Fruit fly (Drosophila melanogaster): ENCODE measurements around the gene Fntb.

Gene Fntb

dm6 chr3R:16449187-16449973 lies 16.6 kb downstream of the Fntb start (continued):
- TF ChIP-seq CG12155 (GFP tag; optimal IDR thresholded peaks at IDR 0.05) (peak; percentile 83), inv (GFP tag; IDR thresholded peaks at IDR 0.05; ENCODE audit: partially characterized antibody) (peak; percentile 65; the same call in 1 of the 2 replicates), ham (GFP tag; IDR thresholded peaks at IDR 0.05) (0 out of 2 replicates have a peak, but pooled peaks have one; percentile 43), sd (tag; optimal IDR thresholded peaks at IDR 0.05) (peak; percentile 62), Eip74EF (GFP tag; optimal IDR thresholded peaks at IDR 0.05) (peak in 1 of 2 experiments; percentile 88), Adf1 (GFP tag; IDR thresholded peaks at IDR 0.05) (no peak), Mrtf (GFP tag; IDR thresholded peaks at IDR 0.05) (peak; percentile 95), CG7372 (GFP tag; IDR thresholded peaks at IDR 0.05) (peak; percentile 88), lov (optimal IDR thresholded peaks at IDR 0.05) (no peak), lov (GFP tag; IDR thresholded peaks at IDR 0.05) (peak; percentile 95), CG15696 (tag; optimal IDR thresholded peaks at IDR 0.05) (peak; percentile 97), Atf6 (GFP tag; IDR thresholded peaks at IDR 0.05) (peak; percentile 72), unpg (GFP tag; optimal IDR thresholded peaks at IDR 0.05) (peak; percentile 97), CG30403 (GFP tag; optimal IDR thresholded peaks at IDR 0.05) (peak; percentile 93), CG3726 (GFP tag; IDR thresholded peaks at IDR 0.05) (peak; percentile 92; the same call in 2 of the 3 replicates), CG6791 (GFP tag; IDR thresholded peaks at IDR 0.05; ENCODE audit: partially characterized antibody) (peak; percentile 75), CG6654 (GFP tag; optimal IDR thresholded peaks at IDR 0.05) (peak; percentile 89), gsb-n (tag; optimal IDR thresholded peaks at IDR 0.05) (peak; percentile 93), GATAe (GFP tag; conservative IDR thresholded peaks at IDR 0.05) (peak; percentile 46), dysf (GFP tag; IDR thresholded peaks at IDR 0.05) (peak; percentile 92), ro (GFP tag; IDR thresholded peaks at IDR 0.05) (peak; percentile 86), dmrt11E (tag; optimal IDR thresholded peaks at IDR 0.05) (peak; percentile 96), CG12104 (GFP tag; optimal IDR thresholded peaks at IDR 0.05) (peak; percentile 88), Spps (tag; optimal IDR thresholded peaks at IDR 0.05) (peak; percentile 94), Hr78 (GFP tag; optimal IDR thresholded peaks at IDR 0.05) (peak in 1 of 2 experiments; percentile 85), HHEX (GFP tag; optimal IDR thresholded peaks at IDR 0.05) (peak; percentile 90), CG10147 (GFP tag; optimal IDR thresholded peaks at IDR 0.05) (peak; percentile 70), pfk (GFP tag; optimal IDR thresholded peaks at IDR 0.05) (no peak), Hey (tag; optimal IDR thresholded peaks at IDR 0.05) (peak; percentile 40), Stat92E (GFP tag; optimal IDR thresholded peaks at IDR 0.05) (peak in 1 of 3 experiments; percentile 70), CG7839 (tag; optimal IDR thresholded peaks at IDR 0.05) (peak; percentile 96), CG11085 (GFP tag; IDR thresholded peaks at IDR 0.05) (peak; percentile 88), Hmr (GFP tag; optimal IDR thresholded peaks at IDR 0.05) (peak; percentile 19), gfzf (GFP tag; optimal IDR thresholded peaks at IDR 0.05) (peak; percentile 24), CG6854 (GFP tag; optimal IDR thresholded peaks at IDR 0.05) (peak; percentile 47), Nf-YB (GFP tag; optimal IDR thresholded peaks at IDR 0.05) (peak; percentile 68), ind (GFP tag; optimal IDR thresholded peaks at IDR 0.05) (peak; percentile 94), lola (GFP tag; optimal IDR thresholded peaks at IDR 0.05) (peak in 1 of 3 experiments; percentile 96), tin (GFP tag; optimal IDR thresholded peaks at IDR 0.05) (peak; percentile 96), repo (GFP tag; optimal IDR thresholded peaks at IDR 0.05) (peak; percentile 95), fu2 (GFP tag; optimal IDR thresholded peaks at IDR 0.05) (peak; percentile 76), fd3F (GFP tag; optimal IDR thresholded peaks at IDR 0.05) (peak; percentile 73), slp2 (GFP tag; optimal IDR thresholded peaks at IDR 0.05) (peak; percentile 89), CG6272 (GFP tag; IDR thresholded peaks at IDR 0.05) (peak; percentile 91), cas (GFP tag; IDR thresholded peaks at IDR 0.05) (peak; percentile 75), sug (tag; optimal IDR thresholded peaks at IDR 0.05) (peak; percentile 64), ac (GFP tag; optimal IDR thresholded peaks at IDR 0.05) (peak; percentile 86), CG43689 (GFP tag; IDR thresholded peaks at IDR 0.05) (peak; percentile 83)

Measured in whole organism, embryonic.